Worm (Caenorhabditis elegans) whole organism, L1 larva: ENCODE measurements around the gene tag-293.

Experiments
- C34B4.2 ChIP-seq: sonication (generic microtip); optimal IDR thresholded peaks from 2 replicates; lab custom pipeline; 2017; ENCODE audit warnings: mild to moderate bottlenecking, missing genetic modification characterization, missing compliant biosample characterization
- alr-1 ChIP-seq: fragments of 200-800 bp; sonication (Bioruptor generic); optimal IDR thresholded peaks from 2 replicates; lab custom pipeline; 2018; ENCODE audit warnings: borderline replicate concordance, mild to moderate bottlenecking, missing genetic modification characterization, missing compliant biosample characterization
- ceh-63 ChIP-seq: fragments of 200-800 bp; sonication (Bioruptor generic); optimal IDR thresholded peaks from 2 replicates; lab custom pipeline; 2018; ENCODE audit warnings: mild to moderate bottlenecking, missing genetic modification characterization, missing compliant biosample characterization
- ceh-90 ChIP-seq: sonication (generic microtip); optimal IDR thresholded peaks from 2 replicates; lab custom pipeline; 2016; ENCODE audit warnings: missing genetic modification characterization, missing compliant biosample characterization
- ces-1 ChIP-seq: fragments of 150-350 bp; optimal IDR thresholded peaks from 2 replicates; lab custom pipeline; 2014; ENCODE audit warnings: missing biosample characterization, missing genetic modification reagents, missing genetic modification characterization
- ets-5 ChIP-seq: fragments of 200-800 bp; sonication (Bioruptor generic); IDR thresholded peaks from 2 replicates; pipeline ENCODE4 v1.3.6; 2022; ENCODE audit warnings: missing genetic modification characterization, missing compliant biosample characterization
- fkh-10 ChIP-seq: sonication (generic microtip); optimal IDR thresholded peaks from 2 replicates; lab custom pipeline; 2017; ENCODE audit warnings: missing biosample characterization, missing genetic modification reagents, missing genetic modification characterization
- fkh-8 ChIP-seq: sonication (generic microtip); optimal IDR thresholded peaks from 2 replicates; lab custom pipeline; 2016; ENCODE audit warnings: mild to moderate bottlenecking, missing genetic modification characterization, missing compliant biosample characterization
- fos-1 ChIP-seq: fragments of 150-350 bp; optimal IDR thresholded peaks from 2 replicates; lab custom pipeline; 2014; ENCODE audit warnings: missing biosample characterization, missing genetic modification characterization
- grh-1 ChIP-seq: fragments of 200-800 bp; sonication (Bioruptor generic); IDR thresholded peaks from 2 replicates; pipeline ENCODE4 v1.3.6; 2022; ENCODE audit warnings: missing genetic modification reagents, missing genetic modification characterization, missing compliant biosample characterization
- hlh-4 ChIP-seq: sonication (generic microtip); optimal IDR thresholded peaks from 2 replicates; lab custom pipeline; 2016; ENCODE audit warnings: mild to moderate bottlenecking, missing genetic modification characterization, missing compliant biosample characterization
- hpl-2 ChIP-seq: fragments of 150-350 bp; optimal IDR thresholded peaks from 2 replicates; lab custom pipeline; 2014; ENCODE audit warnings: missing biosample characterization, missing genetic modification reagents, missing genetic modification characterization
- irx-1 ChIP-seq: sonication (generic microtip); optimal IDR thresholded peaks from 2 replicates; lab custom pipeline; 2016; ENCODE audit warnings: missing genetic modification characterization, missing compliant biosample characterization
- lir-3 ChIP-seq: sonication (generic microtip); optimal IDR thresholded peaks from 2 replicates; lab custom pipeline; 2016; ENCODE audit warnings: mild to moderate bottlenecking, missing genetic modification characterization, moderate library complexity, missing compliant biosample characterization; ENCODE audit not compliant: poor library complexity
- mdl-1 ChIP-seq, 2 experiments: fragments of 150-350 bp; optimal IDR thresholded peaks; 2 replicates each; lab custom pipeline; 2014 to 2017; ENCODE audit warnings: missing biosample characterization in 2 of 2, missing genetic modification characterization in 2 of 2, inconsistent platforms in 1 of 2
- mef-2 ChIP-seq: fragments of 150-350 bp; optimal IDR thresholded peaks from 2 replicates; lab custom pipeline; 2014; ENCODE audit warnings: missing biosample characterization, missing genetic modification characterization
- nhr-11 ChIP-seq: fragments of 150-350 bp; optimal IDR thresholded peaks from 2 replicates; lab custom pipeline; 2014; ENCODE audit warnings: missing biosample characterization, missing genetic modification characterization
- nhr-20 ChIP-seq: sonication (generic microtip); optimal IDR thresholded peaks from 2 replicates; lab custom pipeline; 2016; ENCODE audit warnings: mild to moderate bottlenecking, missing genetic modification characterization, missing compliant biosample characterization
- nhr-28 ChIP-seq: fragments of 150-350 bp; optimal IDR thresholded peaks from 2 replicates; lab custom pipeline; 2014; ENCODE audit warnings: missing biosample characterization, missing genetic modification characterization
- nhr-47 ChIP-seq: sonication (generic microtip); optimal IDR thresholded peaks from 2 replicates; lab custom pipeline; 2016; ENCODE audit warnings: mild to moderate bottlenecking, missing genetic modification characterization, moderate library complexity, missing compliant biosample characterization
- nhr-76 ChIP-seq: sonication (generic microtip); optimal IDR thresholded peaks from 2 replicates; lab custom pipeline; 2017; ENCODE audit warnings: missing biosample characterization, missing genetic modification characterization
- nhr-84 ChIP-seq: sonication (generic microtip); optimal IDR thresholded peaks from 2 replicates; lab custom pipeline; 2017; ENCODE audit warnings: missing biosample characterization, missing genetic modification characterization
- nhr-85 ChIP-seq: sonication (generic microtip); peaks from one replicate; lab custom pipeline; 2016; ENCODE audit warnings: missing genetic modification characterization, inconsistent platforms, missing compliant biosample characterization
- pqm-1 ChIP-seq: sonication (generic microtip); optimal IDR thresholded peaks from 3 replicates; lab custom pipeline; 2017; ENCODE audit warnings: missing biosample characterization, missing genetic modification characterization
- rnt-1 ChIP-seq: sonication (generic microtip); optimal IDR thresholded peaks from 2 replicates; lab custom pipeline; 2016; ENCODE audit warnings: mild to moderate bottlenecking, missing genetic modification characterization, moderate library complexity, missing compliant biosample characterization
- snpc-4 ChIP-seq: fragments of 150-350 bp; optimal IDR thresholded peaks from 2 replicates; lab custom pipeline; 2014; ENCODE audit warnings: missing biosample characterization, missing genetic modification characterization
- snu-23 ChIP-seq: sonication (generic microtip); optimal IDR thresholded peaks from 2 replicates; lab custom pipeline; 2016; ENCODE audit warnings: missing genetic modification characterization, missing compliant biosample characterization
- sox-4 ChIP-seq: sonication (generic microtip); optimal IDR thresholded peaks from 2 replicates; lab custom pipeline; 2016; ENCODE audit warnings: missing genetic modification characterization, missing compliant biosample characterization
- sup-37 ChIP-seq: fragments of 200-800 bp; sonication (Bioruptor generic); optimal IDR thresholded peaks from 2 replicates; lab custom pipeline; 2018; ENCODE audit warnings: mild to moderate bottlenecking, missing genetic modification characterization, missing compliant biosample characterization
- tbx-2 ChIP-seq: sonication (generic microtip); optimal IDR thresholded peaks from 2 replicates; lab custom pipeline; 2016; ENCODE audit warnings: missing genetic modification characterization, missing compliant biosample characterization
- tlp-1 ChIP-seq: fragments of 150-350 bp; optimal IDR thresholded peaks from 2 replicates; lab custom pipeline; 2014; ENCODE audit warnings: missing biosample characterization, missing genetic modification characterization
- unc-30 ChIP-seq: sonication (generic microtip); optimal IDR thresholded peaks from 2 replicates; lab custom pipeline; 2017; ENCODE audit warnings: missing biosample characterization, missing genetic modification characterization
- unc-62 ChIP-seq: fragments of 150-350 bp; optimal IDR thresholded peaks from 2 replicates; lab custom pipeline; 2014; ENCODE audit warnings: missing biosample characterization, missing genetic modification reagents, missing genetic modification characterization
- unc-86 ChIP-seq: sonication (generic microtip); optimal IDR thresholded peaks from 2 replicates; lab custom pipeline; 2016; ENCODE audit warnings: missing genetic modification characterization, missing compliant biosample characterization
- xbp-1 ChIP-seq: sonication (generic microtip); optimal IDR thresholded peaks from 2 replicates; lab custom pipeline; 2016; ENCODE audit warnings: missing genetic modification characterization, missing compliant biosample characterization
- zag-1 ChIP-seq: fragments of 150-350 bp; optimal IDR thresholded peaks from 2 replicates; lab custom pipeline; 2014; ENCODE audit warnings: missing biosample characterization, missing genetic modification characterization
- zip-4 ChIP-seq: fragments of 200-800 bp; sonication (Bioruptor generic); optimal IDR thresholded peaks from 2 replicates; lab custom pipeline; 2018; ENCODE audit warnings: mild to moderate bottlenecking, missing genetic modification characterization, moderate library complexity, missing compliant biosample characterization
- ztf-4 ChIP-seq: fragments of 150-350 bp; optimal IDR thresholded peaks from 2 replicates; lab custom pipeline; 2014; ENCODE audit warnings: missing biosample characterization, missing genetic modification characterization

Gene tag-293

DNA sequence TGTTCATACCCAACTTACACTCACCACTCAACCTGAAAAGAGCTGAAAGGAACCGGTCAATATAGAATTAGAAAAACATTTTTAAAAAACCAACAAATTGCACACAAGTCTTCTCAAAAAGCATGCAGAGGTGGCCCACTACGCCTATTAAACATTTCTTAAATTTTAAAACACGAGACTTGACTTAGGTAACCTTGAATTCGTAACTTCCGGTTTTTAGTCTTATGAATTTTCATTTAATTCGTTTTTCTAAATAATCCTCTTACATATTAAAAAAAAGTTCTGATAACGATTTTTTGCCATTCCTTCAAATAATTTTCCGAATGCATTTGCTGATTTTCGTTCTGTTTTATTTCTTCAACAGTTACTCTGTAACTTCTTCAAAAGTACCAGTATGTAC is 27.3 kb downstream of the tag-293 start, which contains the start of gene clec-7:
Gene clec-7, plus strand, starts transcription at position 301 of the 400 bp plus-strand sequence.
- no peak for TF ChIP-seq snpc-4 (tag; lab: Kevin White, UChicago)
- TF ChIP-seq ztf-4 (tag; lab: Kevin White, UChicago), result no peak
- TF ChIP-seq nhr-85 (tag; lab: Kevin White, UChicago), result no peak
- no peak for TF ChIP-seq mdl-1 (tag; optimal IDR thresholded peaks at IDR 0.05; lab: Kevin White, UChicago)
- no peak for TF ChIP-seq alr-1 (tag; lab: Kevin White, UChicago)
- TF ChIP-seq ets-5 (GFP tag; lab: Robert Waterston, UW), result no peak
- no peak for TF ChIP-seq xbp-1 (tag; lab: Kevin White, UChicago)
- no peak for TF ChIP-seq sox-4 (tag; lab: Kevin White, UChicago)
- no peak for TF ChIP-seq tlp-1 (tag; lab: Kevin White, UChicago)
- no peak for TF ChIP-seq fos-1 (tag; lab: Kevin White, UChicago)
- no peak for TF ChIP-seq mef-2 (tag; lab: Kevin White, UChicago)
- TF ChIP-seq fkh-10 (GFP tag; lab: Kevin White, UChicago), result no peak
- TF ChIP-seq hlh-4, result no peak
- TF ChIP-seq nhr-84 (tag; lab: Kevin White, UChicago), result no peak
- no peak for TF ChIP-seq grh-1
- TF ChIP-seq tbx-2, result no peak

ce11 chrV:7326928-7327327 is 28.4 kb downstream of the tag-293 start, which contains the start of gene F10G2.4:
TSS of gene F10G2.4 (plus strand) at chrV:7327228.
- TF ChIP-seq tlp-1 (tag; lab: Kevin White, UChicago) (no peak), snu-23 (GFP tag; lab: Kevin White, UChicago) (no peak), rnt-1 (tag; lab: Kevin White, UChicago) (no peak), grh-1 (no peak), sup-37 (no peak), unc-86 (tag; lab: Kevin White, UChicago) (no peak), ces-1 (GFP tag; lab: Kevin White, UChicago) (no peak), nhr-47 (no peak), nhr-28 (tag; lab: Kevin White, UChicago) (no peak), hpl-2 (GFP tag; lab: Kevin White, UChicago) (no peak), hlh-4 (no peak), fkh-8 (no peak), irx-1 (tag; lab: Kevin White, UChicago) (no peak), ceh-90 (tag; lab: Kevin White, UChicago) (no peak), nhr-11 (tag; lab: Kevin White, UChicago) (no peak)
- TF ChIP-seq, all 84 proteins: peak for 0

DNA sequence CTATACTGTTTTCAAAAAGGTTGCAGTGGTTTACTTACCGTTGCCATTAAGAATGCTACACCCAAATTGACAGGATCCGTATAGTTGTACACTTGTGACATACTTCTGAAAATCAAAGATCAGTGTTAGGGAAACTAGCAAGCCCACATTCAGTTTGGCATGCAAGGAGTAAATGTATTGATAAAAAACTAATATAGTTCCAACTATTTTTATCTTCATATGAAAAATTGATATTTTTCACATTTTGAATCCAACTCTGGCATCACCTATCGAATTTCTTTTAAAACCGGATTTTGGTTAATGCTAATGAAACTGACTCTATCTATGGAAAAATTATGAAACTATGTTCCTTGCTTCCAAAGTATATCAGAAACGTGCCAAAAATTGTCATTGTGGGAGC is 30.1 kb downstream of the tag-293 start, which contains the start of gene srx-92:
Gene srx-92, minus strand, starts transcription at position 101 of the 400 bp plus-strand sequence.
- TF ChIP-seq lir-3 (tag; lab: Kevin White, UChicago) (no peak), ceh-63 (no peak), ces-1 (GFP tag; lab: Kevin White, UChicago) (no peak), zip-4 (GFP tag; lab: Kevin White, UChicago) (no peak), hpl-2 (GFP tag; lab: Kevin White, UChicago) (no peak), C34B4.2 (tag; lab: Kevin White, UChicago) (no peak), ets-5 (GFP tag; lab: Robert Waterston, UW) (no peak), unc-30 (tag; lab: Kevin White, UChicago) (no peak), snpc-4 (tag; lab: Kevin White, UChicago) (no peak), pqm-1 (tag; lab: Kevin White, UChicago) (no peak), ztf-4 (tag; lab: Kevin White, UChicago) (no peak), nhr-20 (tag; lab: Kevin White, UChicago) (no peak)

DNA sequence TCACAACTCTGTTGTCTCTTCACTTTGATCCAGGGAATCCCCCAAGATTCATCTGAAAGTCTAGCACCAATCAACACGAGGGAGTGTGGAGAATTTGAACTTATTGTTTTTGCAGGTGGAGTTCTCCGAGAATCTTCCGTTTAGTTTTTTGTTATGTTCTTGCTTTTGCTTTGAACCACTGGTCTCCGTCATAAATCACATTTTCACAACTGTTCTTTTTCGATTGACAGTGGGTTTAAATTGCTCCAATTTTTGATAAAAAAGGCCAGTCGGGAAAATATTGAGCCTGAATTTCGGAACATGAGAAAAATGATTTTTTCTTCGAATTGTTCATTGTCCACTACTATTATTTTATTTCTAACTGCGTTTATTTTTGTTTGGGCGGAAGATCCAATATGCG is 33.4 kb downstream of the tag-293 start, which contains the start of gene F10G2.10:
Gene F10G2.10, plus strand, starts transcription at position 301 of the 400 bp plus-strand sequence.
- no peak for TF ChIP-seq nhr-76
- no peak for TF ChIP-seq tbx-2
- TF ChIP-seq unc-62 (GFP tag; lab: Kevin White, UChicago), result no peak
- no peak for TF ChIP-seq zag-1
- TF ChIP-seq tlp-1 (tag; lab: Kevin White, UChicago), result no peak
- no peak for TF ChIP-seq fos-1 (tag; lab: Kevin White, UChicago)
- no peak for TF ChIP-seq xbp-1 (tag; lab: Kevin White, UChicago)
- TF ChIP-seq, all 84 proteins: peak for 0
